Fruit fly (Drosophila melanogaster): ENCODE measurements around the gene sd.

sd gene

DNA sequence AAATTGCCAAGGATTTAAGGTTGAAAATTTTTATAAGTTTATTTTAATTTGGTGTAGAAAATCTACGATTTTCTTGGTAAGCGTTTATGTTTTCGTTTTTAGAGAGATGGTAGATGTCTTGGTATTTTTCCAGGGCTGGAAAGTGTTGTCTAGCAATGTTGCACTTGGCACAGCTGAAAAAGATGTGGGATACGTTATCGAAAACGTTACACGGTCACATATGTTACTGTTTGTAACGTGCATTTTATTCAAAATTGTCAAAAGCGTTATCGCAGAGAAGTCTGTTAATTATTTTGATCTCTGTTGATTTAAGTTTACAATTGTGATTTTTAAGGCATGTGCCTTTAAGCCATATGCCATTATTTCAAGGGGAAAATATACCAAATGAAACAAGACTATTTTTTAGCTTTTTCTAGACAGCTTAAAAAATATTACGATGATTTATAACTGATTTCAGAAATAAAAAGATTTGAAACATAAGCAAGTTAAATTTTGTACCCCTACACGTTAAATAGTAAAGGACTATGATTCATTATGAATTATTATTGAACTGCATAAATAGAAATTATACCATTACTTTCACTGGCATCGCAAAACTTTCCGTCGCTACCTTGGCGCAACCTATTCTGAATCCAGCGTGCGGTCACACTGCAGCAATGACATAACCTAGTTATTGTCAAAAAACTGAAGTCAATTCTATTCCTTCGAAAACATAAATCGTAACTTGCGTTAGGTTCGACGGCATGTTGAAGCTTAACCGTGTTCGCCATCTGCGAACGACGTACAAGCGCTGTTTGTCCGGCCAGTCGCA is 18.5 kb upstream of the sd start, which contains the start of the genes Paf-AHalpha and mRpS30 (continued):
- TF ChIP-seq CG2116 (GFP tag; optimal IDR thresholded peaks at IDR 0.05) (peak; percentile 98), BEAF-32 (GFP tag; optimal IDR thresholded peaks at IDR 0.05) (peak; percentile 51), mam (GFP tag; optimal IDR thresholded peaks at IDR 0.05) (peak; percentile 37), her (GFP tag; optimal IDR thresholded peaks at IDR 0.05) (no peak), zfh2 (GFP tag; optimal IDR thresholded peaks at IDR 0.05) (peak; percentile 1), caup (GFP tag; optimal IDR thresholded peaks at IDR 0.05; ENCODE audit: severe bottlenecking) (no peak), CG9932 (GFP tag; IDR thresholded peaks at IDR 0.05) (peak; percentile 31; the same call in 1 of the 2 replicates), run (tag; optimal IDR thresholded peaks at IDR 0.05) (no peak), eve (GFP tag; optimal IDR thresholded peaks at IDR 0.05) (no peak), Fer1 (GFP tag; optimal IDR thresholded peaks at IDR 0.05) (no peak), CG16813 (GFP tag; IDR thresholded peaks at IDR 0.05; ENCODE audit: partially characterized antibody) (no peak), tx (GFP tag; optimal IDR thresholded peaks at IDR 0.05) (no peak), Mad (GFP tag; optimal IDR thresholded peaks at IDR 0.05) (no peak), Hmx (GFP tag; optimal IDR thresholded peaks at IDR 0.05) (no peak), HLHmδ (GFP tag; optimal IDR thresholded peaks at IDR 0.05) (no peak), pros (GFP tag; optimal IDR thresholded peaks at IDR 0.05) (no peak), CG43689 (GFP tag; IDR thresholded peaks at IDR 0.05) (no peak), eyg (GFP tag; optimal IDR thresholded peaks at IDR 0.05) (no peak), gfzf (GFP tag; optimal IDR thresholded peaks at IDR 0.05) (peak; percentile 69), CG9797 (GFP tag; optimal IDR thresholded peaks at IDR 0.05) (peak; percentile 60), CG10267 (tag; optimal IDR thresholded peaks at IDR 0.05) (peak; percentile 19), Drgx (GFP tag; IDR thresholded peaks at IDR 0.05) (no peak), Blimp-1 (GFP tag; optimal IDR thresholded peaks at IDR 0.05) (no peak), gcm2 (GFP tag; optimal IDR thresholded peaks at IDR 0.05) (no peak), insv (GFP tag; optimal IDR thresholded peaks at IDR 0.05) (no peak), scrt (GFP tag; optimal IDR thresholded peaks at IDR 0.05) (no peak), HmgZ (tag; optimal IDR thresholded peaks at IDR 0.05) (peak; percentile 13), CG15514 (GFP tag; optimal IDR thresholded peaks at IDR 0.05) (peak; percentile 44), nmo (GFP tag; optimal IDR thresholded peaks at IDR 0.05) (peak; percentile 12), CG4617 (GFP tag; optimal IDR thresholded peaks at IDR 0.05; ENCODE audit: borderline replicate concordance) (peak; percentile 61), chn (GFP tag; optimal IDR thresholded peaks at IDR 0.05) (no peak), row (GFP tag; IDR thresholded peaks at IDR 0.05) (peak; percentile 31; the same call in 2 of the 3 replicates), bbx (GFP tag; IDR thresholded peaks at IDR 0.05; ENCODE audit: partially characterized antibody) (0 out of 2 replicates have a peak, but pooled peaks have one; percentile 35), kah (GFP tag; optimal IDR thresholded peaks at IDR 0.05) (no peak), CG11504 (tag; optimal IDR thresholded peaks at IDR 0.05) (no peak), zf30C (GFP tag; optimal IDR thresholded peaks at IDR 0.05) (no peak), CG7928 (GFP tag; optimal IDR thresholded peaks at IDR 0.05) (peak; percentile 87), H2.0 (GFP tag; IDR thresholded peaks at IDR 0.05) (no peak), CG15479 (GFP tag; optimal IDR thresholded peaks at IDR 0.05) (no peak), CG2199 (GFP tag; IDR thresholded peaks at IDR 0.05) (no peak), cg (GFP tag; optimal IDR thresholded peaks at IDR 0.05) (no peak), CG12155 (GFP tag; optimal IDR thresholded peaks at IDR 0.05) (no peak), dpn (GFP tag; optimal IDR thresholded peaks at IDR 0.05) (peak in 1 of 2 experiments; percentile 3), bowl (GFP tag; IDR thresholded peaks at IDR 0.05) (no peak), wor (GFP tag; IDR thresholded peaks at IDR 0.05) (no peak), Meics (GFP tag; optimal IDR thresholded peaks at IDR 0.05) (no peak), CG3726 (GFP tag; IDR thresholded peaks at IDR 0.05) (no peak), CG8944 (GFP tag; optimal IDR thresholded peaks at IDR 0.05) (no peak), CG10979 (tag; optimal IDR thresholded peaks at IDR 0.05) (no peak)
